Worm (Caenorhabditis elegans): ENCODE results near the gene srz-78.

srz-78 gene

ce11 chrIV:3539872-3540271 lies 48.3 kb downstream of the srz-78 start, which contains the start of gene B0212.3:
B0212.3 (plus strand) TSS chrIV:3540172.
- no peak for TF ChIP-seq ztf-6 (GFP tag; IDR thresholded peaks at IDR 0.05)
- no peak for TF ChIP-seq Y53F4B.3 (GFP tag; IDR thresholded peaks at IDR 0.05)
- no peak for TF ChIP-seq ceh-100 (GFP tag; IDR thresholded peaks at IDR 0.05)
- TF ChIP-seq nfya-2 (GFP tag; IDR thresholded peaks at IDR 0.05), result no peak
- no peak for TF ChIP-seq Y56A3A.18 (GFP tag; IDR thresholded peaks at IDR 0.05)
- no peak for TF ChIP-seq ztf-26 (tag; optimal IDR thresholded peaks at IDR 0.05)

Data from whole organism, young adult.